Worm (Caenorhabditis elegans): Measurements from ENCODE around the gene sqv-3.

DNA sequence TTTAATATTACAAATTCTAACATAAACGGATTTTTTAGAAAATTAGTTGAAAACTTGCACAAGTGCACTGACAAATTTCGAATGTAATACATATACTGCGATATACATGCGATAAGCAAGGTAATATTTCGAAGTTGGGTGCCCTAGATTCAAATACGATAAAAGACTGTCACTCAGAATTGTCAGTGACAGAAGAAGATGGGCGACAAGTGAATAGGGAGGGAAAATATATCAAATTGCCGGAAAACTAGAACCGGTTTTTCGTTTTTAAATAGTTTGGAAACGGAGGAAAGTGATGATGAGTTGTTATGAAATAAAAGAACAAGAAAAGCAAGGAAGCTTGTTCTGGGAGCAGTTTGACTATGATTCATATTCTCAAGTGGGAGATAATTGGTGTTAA lies 46.1 kb downstream of the sqv-3 start:
- TF ChIP-seq fos-1 (tag; optimal IDR thresholded peaks at IDR 0.05) (no peak), ceh-82 (tag; optimal IDR thresholded peaks at IDR 0.05) (no peak), lsy-2 (tag; optimal IDR thresholded peaks at IDR 0.05) (no peak), C34F6.9 (tag; optimal IDR thresholded peaks at IDR 0.05) (no peak), R02D3.7 (tag; optimal IDR thresholded peaks at IDR 0.05) (no peak)
